Worm (Caenorhabditis elegans) whole organism, young adult: ENCODE results near the gene F53F4.2.

Experiments used
- B0019.2 ChIP-seq: fragments of 200-800 bp; sonication (Bioruptor generic); conservative IDR thresholded peaks from 2 replicates; pipeline ENCODE4 v1.3.6; 2022; ENCODE audit warnings: missing genetic modification reagents, missing genetic modification characterization, missing compliant biosample characterization
- B0336.3 ChIP-seq: fragments of 200-800 bp; sonication (Bioruptor generic); IDR thresholded peaks from 2 replicates; pipeline ENCODE4 v1.3.6; 2022; ENCODE audit warnings: missing genetic modification characterization, missing compliant biosample characterization
- C17E4.6 ChIP-seq: fragments of 200-800 bp; sonication (Bioruptor generic); IDR thresholded peaks from 2 replicates; pipeline ENCODE4 v1.3.6; 2022; ENCODE audit warnings: missing genetic modification reagents, missing genetic modification characterization, missing compliant biosample characterization
- F23B12.7 ChIP-seq: sonication (generic microtip); optimal IDR thresholded peaks from 2 replicates; lab custom pipeline; 2017; ENCODE audit warnings: missing genetic modification characterization, mild to moderate bottlenecking, missing compliant biosample characterization, antibody characterized with exemption, moderate library complexity; ENCODE audit not compliant: insufficient read depth
- F57A8.1 ChIP-seq: fragments of 200-800 bp; sonication (Bioruptor generic); optimal IDR thresholded peaks from 2 replicates; lab custom pipeline; 2018; ENCODE audit warnings: mild to moderate bottlenecking, missing genetic modification characterization, moderate library complexity, missing compliant biosample characterization
- ZK185.1 ChIP-seq: sonication (generic microtip); optimal IDR thresholded peaks from 2 replicates; lab custom pipeline; 2016; ENCODE audit warnings: mild to moderate bottlenecking, missing genetic modification characterization, missing compliant biosample characterization; ENCODE audit not compliant: poor library complexity, severe bottlenecking
- ceh-40 ChIP-seq: fragments of 200-800 bp; sonication (Bioruptor generic); IDR thresholded peaks from 2 replicates; pipeline ENCODE4 v1.3.6; 2022; ENCODE audit warnings: missing genetic modification characterization, missing compliant biosample characterization
- die-1 ChIP-seq: sonication (generic microtip); optimal IDR thresholded peaks from 2 replicates; lab custom pipeline; 2016; ENCODE audit warnings: missing genotype, mild to moderate bottlenecking, missing genetic modification characterization, missing compliant biosample characterization
- dox-1 ChIP-seq: fragments of 200-800 bp; sonication (Bioruptor generic); IDR thresholded peaks from 2 replicates; pipeline ENCODE4 v1.3.6; 2022; ENCODE audit warnings: missing genetic modification reagents, missing genetic modification characterization, missing compliant biosample characterization
- efl-1 ChIP-seq: fragments of 150-350 bp; optimal IDR thresholded peaks from 2 replicates; lab custom pipeline; 2014; ENCODE audit warnings: missing biosample characterization, missing genetic modification reagents, missing genetic modification characterization
- egrh-3 ChIP-seq: fragments of 200-800 bp; sonication (Bioruptor generic); IDR thresholded peaks from 2 replicates; pipeline ENCODE4 v1.3.6; 2022; ENCODE audit warnings: missing genetic modification reagents, missing genetic modification characterization, missing compliant biosample characterization
- gei-17 ChIP-seq: fragments of 200-800 bp; sonication (Bioruptor generic); optimal IDR thresholded peaks from 2 replicates; lab custom pipeline; 2018; ENCODE audit warnings: mild to moderate bottlenecking, missing genetic modification characterization, missing compliant biosample characterization
- hlh-12 ChIP-seq: sonication (generic microtip); optimal IDR thresholded peaks from 2 replicates; lab custom pipeline; 2016; ENCODE audit warnings: missing genetic modification characterization, missing compliant biosample characterization
- hrde-1 ChIP-seq: sonication (generic microtip); optimal IDR thresholded peaks from 2 replicates; lab custom pipeline; 2016; ENCODE audit warnings: missing genetic modification characterization, mild to moderate bottlenecking, missing compliant biosample characterization, moderate library complexity, missing genotype, missing genetic modification reagents, borderline replicate concordance
- let-607 ChIP-seq, 2 experiments: fragments of 200-800 bp in 1 of 2; sonication (Bioruptor generic) in 1 of 2; sonication (generic microtip) in 1 of 2; optimal IDR thresholded peaks; 2 replicates each; lab custom pipeline; 2016 to 2018; ENCODE audit warnings: mild to moderate bottlenecking in 2 of 2, missing compliant biosample characterization in 2 of 2, missing genetic modification characterization in 2 of 2, moderate library complexity in 2 of 2, missing genotype in 1 of 2
- lsy-27 ChIP-seq: sonication (generic microtip); optimal IDR thresholded peaks from 2 replicates; lab custom pipeline; 2017; ENCODE audit warnings: missing genetic modification characterization, mild to moderate bottlenecking, missing compliant biosample characterization, antibody characterized with exemption, missing genotype, borderline replicate concordance; ENCODE audit not compliant: insufficient read depth
- mel-28 ChIP-seq: sonication (generic microtip); optimal IDR thresholded peaks from 2 replicates; lab custom pipeline; 2016; ENCODE audit warnings: borderline replicate concordance, mild to moderate bottlenecking, missing genetic modification characterization, missing compliant biosample characterization
- nfya-2 ChIP-seq: fragments of 200-800 bp; sonication (Bioruptor generic); IDR thresholded peaks from 2 replicates; pipeline ENCODE4 v1.3.6; 2022; ENCODE audit warnings: missing genetic modification reagents, missing genetic modification characterization, missing compliant biosample characterization
- nfyb-1 ChIP-seq: fragments of 200-800 bp; sonication (Bioruptor generic); IDR thresholded peaks from 2 replicates; pipeline ENCODE4 v1.3.6; 2022; ENCODE audit warnings: missing genetic modification reagents, missing genetic modification characterization, missing compliant biosample characterization
- nhr-80 ChIP-seq: sonication (generic microtip); optimal IDR thresholded peaks from 2 replicates; lab custom pipeline; 2016; ENCODE audit warnings: missing genetic modification characterization, missing compliant biosample characterization
- rcor-1 ChIP-seq: fragments of 200-800 bp; sonication (Bioruptor generic); IDR thresholded peaks from 2 replicates; pipeline ENCODE4 v1.3.6; 2022; ENCODE audit warnings: missing genetic modification reagents, missing genetic modification characterization, missing compliant biosample characterization
- sdz-38 ChIP-seq: sonication (generic microtip); optimal IDR thresholded peaks from 2 replicates; lab custom pipeline; 2016; ENCODE audit warnings: missing genotype, missing genetic modification characterization, missing compliant biosample characterization
- snpc-1.1 ChIP-seq: sonication (generic microtip); optimal IDR thresholded peaks from 2 replicates; lab custom pipeline; 2017; ENCODE audit warnings: missing genetic modification characterization, mild to moderate bottlenecking, missing compliant biosample characterization, antibody characterized with exemption, moderate library complexity, missing genotype, missing genetic modification reagents; ENCODE audit not compliant: insufficient read depth
- tbx-9 ChIP-seq: sonication (generic microtip); optimal IDR thresholded peaks from 2 replicates; lab custom pipeline; 2016; ENCODE audit warnings: borderline replicate concordance, missing genetic modification characterization, inconsistent platforms, missing compliant biosample characterization
- xnd-1 ChIP-seq: sonication (generic microtip); optimal IDR thresholded peaks from 2 replicates; lab custom pipeline; 2016; ENCODE audit warnings: missing genotype, missing genetic modification reagents, missing genetic modification characterization, missing compliant biosample characterization
- zim-3 ChIP-seq: sonication (generic microtip); optimal IDR thresholded peaks from 2 replicates; lab custom pipeline; 2017; ENCODE audit warnings: mild to moderate bottlenecking, missing genetic modification characterization, moderate library complexity, missing compliant biosample characterization
- ztf-26 ChIP-seq: sonication (generic microtip); optimal IDR thresholded peaks from 2 replicates; lab custom pipeline; 2017; ENCODE audit warnings: missing genetic modification characterization, missing compliant biosample characterization
- ztf-3 ChIP-seq: fragments of 200-800 bp; sonication (Bioruptor generic); optimal IDR thresholded peaks from 2 replicates; lab custom pipeline; 2018; ENCODE audit warnings: mild to moderate bottlenecking, missing genetic modification characterization, missing compliant biosample characterization
- ztf-6 ChIP-seq: fragments of 200-800 bp; sonication (Bioruptor generic); IDR thresholded peaks from 2 replicates; pipeline ENCODE4 v1.3.6; 2022; ENCODE audit warnings: missing genetic modification reagents, missing genetic modification characterization, missing compliant biosample characterization

The F53F4.2 gene

DNA sequence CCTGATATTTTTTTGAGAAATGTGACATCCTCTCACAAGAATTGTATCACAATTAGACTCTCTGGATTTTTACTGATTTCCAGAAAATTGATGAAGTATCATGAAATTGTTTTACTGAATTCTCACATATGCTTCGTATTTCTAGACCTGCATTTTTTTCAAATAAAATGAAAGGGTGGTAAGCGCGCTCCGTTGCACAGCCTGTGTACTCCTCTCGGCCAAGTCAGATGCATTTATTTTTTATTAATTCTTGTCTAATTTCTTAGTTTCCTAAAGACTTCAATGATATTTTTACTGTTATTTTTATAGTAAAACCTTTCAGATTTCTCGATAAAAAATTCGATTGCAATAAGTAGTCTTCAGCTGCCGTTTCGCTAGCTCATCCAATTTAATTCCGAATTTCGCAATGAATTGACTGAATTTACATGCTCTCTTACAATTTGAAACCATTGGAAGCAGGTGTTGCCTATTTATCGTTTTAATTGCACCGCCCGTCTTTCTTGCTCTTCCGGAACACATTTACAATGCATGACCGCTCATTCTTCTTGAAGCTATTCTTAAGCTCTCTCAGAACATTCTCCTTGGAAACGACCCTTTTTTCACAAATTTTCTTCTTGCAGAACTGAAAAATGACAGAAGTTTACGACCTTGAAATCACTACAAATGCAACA, 2.2 kb upstream of the F53F4.2 start, which contains the start of gene tbcb-1 (continued):
- TF ChIP-seq let-607 (tag; optimal IDR thresholded peaks at IDR 0.05; lab: Kevin White, UChicago): no peak
- TF ChIP-seq dox-1: no peak
- TF ChIP-seq ztf-26 (tag; lab: Kevin White, UChicago): no peak
- TF ChIP-seq, all 124 proteins: peak for 8

DNA sequence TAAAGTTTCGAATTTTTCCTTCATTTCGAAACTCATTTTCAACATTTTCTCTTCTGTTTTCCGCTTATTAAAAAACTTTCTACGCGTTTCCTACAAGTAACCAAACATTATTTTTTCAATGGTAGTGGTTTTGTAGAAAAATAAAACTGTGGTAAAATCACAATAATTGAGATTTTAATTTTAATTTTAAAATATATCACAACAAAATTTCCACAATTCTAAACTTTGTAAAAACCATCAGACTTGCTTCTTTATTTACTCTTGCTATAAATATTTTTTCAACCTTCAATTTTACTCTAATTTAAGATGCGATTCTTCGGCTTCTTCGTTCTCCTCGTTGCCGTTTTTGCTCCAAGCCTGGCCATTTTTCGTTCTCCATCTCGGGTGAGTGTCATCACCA, 1.5 kb downstream of the F53F4.2 start, which contains the start of gene F53F4.17:
Gene F53F4.17, plus strand, starts transcription at position 301 of the 400 bp plus-strand sequence.
- TF ChIP-seq C17E4.6 (GFP tag; lab: Robert Waterston, UW) (no peak), ztf-3 (GFP tag; lab: Kevin White, UChicago) (no peak), snpc-1.1 (tag; lab: Kevin White, UChicago) (no peak), dox-1 (no peak), sdz-38 (tag; lab: Kevin White, UChicago) (no peak), mel-28 (tag; lab: Kevin White, UChicago) (no peak), rcor-1 (GFP tag; lab: Robert Waterston, UW) (no peak), egrh-3 (GFP tag; lab: Robert Waterston, UW) (no peak), gei-17 (GFP tag; lab: Kevin White, UChicago) (no peak), ztf-6 (GFP tag; lab: Robert Waterston, UW) (no peak), F23B12.7 (tag; lab: Kevin White, UChicago) (no peak), B0019.2 (no peak), hrde-1 (tag; lab: Kevin White, UChicago) (no peak), ceh-40 (GFP tag; lab: Robert Waterston, UW) (no peak), hlh-12 (tag; lab: Kevin White, UChicago) (no peak), B0336.3 (GFP tag; lab: Robert Waterston, UW) (no peak), efl-1 (GFP tag; lab: Kevin White, UChicago) (no peak), nfyb-1 (GFP tag; lab: Robert Waterston, UW) (no peak), ztf-26 (tag; lab: Kevin White, UChicago) (no peak)

- TF ChIP-seq die-1 (tag; lab: Kevin White, UChicago): no peak
- TF ChIP-seq hlh-12 (tag; lab: Kevin White, UChicago): no peak
- no peak for TF ChIP-seq ZK185.1 (tag; lab: Kevin White, UChicago)
- no peak for TF ChIP-seq C17E4.6 (GFP tag; lab: Robert Waterston, UW)
- no peak for TF ChIP-seq F57A8.1 (GFP tag; lab: Kevin White, UChicago)
These were observed 4.9 kb downstream of the F53F4.2 start, which contains the start of gene F53F4.1 for ce11 chrV:13584484-13584883. F53F4.1 (plus strand) TSS chrV:13584784.

- TF ChIP-seq B0336.3 (GFP tag; lab: Robert Waterston, UW): no peak
- no peak for TF ChIP-seq nfya-2 (GFP tag; lab: Robert Waterston, UW)
- no peak for TF ChIP-seq xnd-1 (tag; lab: Kevin White, UChicago)
- no peak for TF ChIP-seq tbx-9 (tag; lab: Kevin White, UChicago)
- no peak for TF ChIP-seq lsy-27
- TF ChIP-seq ztf-26 (tag; lab: Kevin White, UChicago): no peak
- no peak for TF ChIP-seq zim-3 (tag; lab: Kevin White, UChicago)
- no peak for TF ChIP-seq mel-28 (tag; lab: Kevin White, UChicago)
- peak; percentile 46 for TF ChIP-seq nhr-80 (tag; lab: Kevin White, UChicago)
These were observed 8.7 kb downstream of the F53F4.2 start, which contains the start of gene C50B8.5 for ce11 chrV:13580696-13581095. C50B8.5 (plus strand) TSS chrV:13580968.
